Worm (Caenorhabditis elegans) whole organism, L2 larva: ENCODE results near the gene lgc-1.

Source experiments
- C34F6.9 ChIP-seq: fragments of 150-350 bp; optimal IDR thresholded peaks from 2 replicates; lab custom pipeline; 2014; ENCODE audit warnings: missing biosample characterization, missing genetic modification characterization
- F13H6.1 ChIP-seq: sonication (generic microtip); optimal IDR thresholded peaks from 2 replicates; lab custom pipeline; 2016; ENCODE audit warnings: missing genetic modification characterization, missing compliant biosample characterization
- Y55F3AM.14 ChIP-seq: fragments of 200-800 bp; sonication (Bioruptor generic); optimal IDR thresholded peaks from 2 replicates; lab custom pipeline; 2018; ENCODE audit warnings: mild to moderate bottlenecking, missing genetic modification characterization, missing compliant biosample characterization
- ZK546.5 ChIP-seq: sonication (generic microtip); optimal IDR thresholded peaks from 2 replicates; lab custom pipeline; 2017; ENCODE audit warnings: missing biosample characterization, missing genetic modification characterization
- aly-2 ChIP-seq: fragments of 150-350 bp; optimal IDR thresholded peaks from 2 replicates; lab custom pipeline; 2014; ENCODE audit warnings: missing biosample characterization, missing genetic modification characterization
- ama-1 ChIP-seq: fragments of 150-350 bp; optimal IDR thresholded peaks from 2 replicates; lab custom pipeline; 2018; ENCODE audit warnings: inconsistent platforms
- blmp-1 ChIP-seq: sonication (generic microtip); optimal IDR thresholded peaks from 2 replicates; lab custom pipeline; 2017; ENCODE audit warnings: missing genetic modification characterization, mild to moderate bottlenecking, missing compliant biosample characterization, antibody characterized with exemption, moderate library complexity; ENCODE audit not compliant: insufficient read depth
- ceh-82 ChIP-seq: fragments of 150-350 bp; optimal IDR thresholded peaks from 2 replicates; lab custom pipeline; 2014; ENCODE audit warnings: missing biosample characterization, missing genetic modification characterization
- crh-2 ChIP-seq: sonication (generic microtip); optimal IDR thresholded peaks from 2 replicates; lab custom pipeline; 2017; ENCODE audit warnings: missing biosample characterization, missing genetic modification characterization
- dmd-4 ChIP-seq: sonication (generic microtip); optimal IDR thresholded peaks from 2 replicates; lab custom pipeline; 2017; ENCODE audit warnings: missing biosample characterization, missing genetic modification characterization
- egl-27 ChIP-seq: sonication (generic microtip); optimal IDR thresholded peaks from 3 replicates; lab custom pipeline; 2017; ENCODE audit warnings: missing biosample characterization, missing genetic modification reagents, missing genetic modification characterization
- elt-1 ChIP-seq: fragments of 150-350 bp; optimal IDR thresholded peaks from 2 replicates; lab custom pipeline; 2014; ENCODE audit warnings: missing biosample characterization, missing genetic modification characterization
- elt-3 ChIP-seq: sonication (generic microtip); optimal IDR thresholded peaks from 2 replicates; lab custom pipeline; 2017; ENCODE audit warnings: missing biosample characterization, missing genetic modification characterization
- fos-1 ChIP-seq: fragments of 150-350 bp; optimal IDR thresholded peaks from 2 replicates; lab custom pipeline; 2014; ENCODE audit warnings: missing biosample characterization, missing genetic modification characterization
- gmeb-1 ChIP-seq: fragments of 150-350 bp; optimal IDR thresholded peaks from 2 replicates; lab custom pipeline; 2014; ENCODE audit warnings: missing biosample characterization, missing genetic modification characterization
- lin-11 ChIP-seq: fragments of 150-350 bp; sonication (generic microtip); optimal IDR thresholded peaks from 2 replicates; lab custom pipeline; 2014; ENCODE audit warnings: missing biosample characterization, missing genetic modification characterization, inconsistent platforms, mixed read lengths
- lin-13 ChIP-seq: fragments of 150-350 bp; optimal IDR thresholded peaks from 2 replicates; lab custom pipeline; 2014; ENCODE audit warnings: missing biosample characterization, missing genetic modification reagents, missing genetic modification characterization
- mbf-1 ChIP-seq: sonication (generic microtip); optimal IDR thresholded peaks from 2 replicates; lab custom pipeline; 2017; ENCODE audit warnings: missing biosample characterization, missing genetic modification characterization
- nhr-11 ChIP-seq: fragments of 150-350 bp; optimal IDR thresholded peaks from 2 replicates; lab custom pipeline; 2014; ENCODE audit warnings: missing biosample characterization, missing genetic modification characterization
- nhr-12 ChIP-seq: fragments of 150-350 bp; optimal IDR thresholded peaks from 2 replicates; lab custom pipeline; 2014; ENCODE audit warnings: missing biosample characterization, missing genetic modification characterization
- nhr-21 ChIP-seq: fragments of 150-350 bp; optimal IDR thresholded peaks from 2 replicates; lab custom pipeline; 2014; ENCODE audit warnings: missing biosample characterization, missing genetic modification characterization
- nhr-23 ChIP-seq: fragments of 150-350 bp; optimal IDR thresholded peaks from 2 replicates; lab custom pipeline; 2014; ENCODE audit warnings: missing biosample characterization, missing genetic modification reagents, missing genetic modification characterization
- nhr-237 ChIP-seq: fragments of 150-350 bp; optimal IDR thresholded peaks from 2 replicates; lab custom pipeline; 2014; ENCODE audit warnings: missing biosample characterization, missing genetic modification characterization
- nhr-25 ChIP-seq: fragments of 150-350 bp; sonication (generic microtip); optimal IDR thresholded peaks from 3 replicates; lab custom pipeline; 2014; ENCODE audit warnings: missing biosample characterization, missing genetic modification characterization
- nhr-6 ChIP-seq: fragments of 150-350 bp; optimal IDR thresholded peaks from 2 replicates; lab custom pipeline; 2014; ENCODE audit warnings: missing biosample characterization, missing genetic modification characterization
- nhr-77 ChIP-seq: fragments of 150-350 bp; optimal IDR thresholded peaks from 2 replicates; lab custom pipeline; 2014; ENCODE audit warnings: missing biosample characterization, missing genetic modification characterization
- peb-1 ChIP-seq: fragments of 150-350 bp; optimal IDR thresholded peaks from 2 replicates; lab custom pipeline; 2014; ENCODE audit warnings: missing biosample characterization, missing genetic modification characterization
- sma-3 ChIP-seq: sonication (generic microtip); optimal IDR thresholded peaks from 2 replicates; lab custom pipeline; 2016; ENCODE audit warnings: missing genetic modification reagents, missing genetic modification characterization, missing compliant biosample characterization
- sma-9 ChIP-seq, 2 experiments: fragments of 150-350 bp in 1 of 2; sonication (generic microtip) in 1 of 2; optimal IDR thresholded peaks; 2 replicates each; lab custom pipeline; 2014 to 2016; ENCODE audit warnings: missing genetic modification characterization in 2 of 2, mild to moderate bottlenecking in 1 of 2, missing biosample characterization in 1 of 2, missing compliant biosample characterization in 1 of 2, missing genetic modification reagents in 1 of 2, moderate library complexity in 1 of 2
- snpc-4 ChIP-seq: fragments of 150-350 bp; optimal IDR thresholded peaks from 2 replicates; lab custom pipeline; 2014; ENCODE audit warnings: missing biosample characterization, missing genetic modification characterization
- unc-39 ChIP-seq: fragments of 150-350 bp; optimal IDR thresholded peaks from 2 replicates; lab custom pipeline; 2014; ENCODE audit warnings: missing biosample characterization, missing genetic modification characterization
- unc-62 ChIP-seq: fragments of 150-350 bp; optimal IDR thresholded peaks from 2 replicates; lab custom pipeline; 2014; ENCODE audit warnings: missing biosample characterization, missing genetic modification reagents, missing genetic modification characterization
- zag-1 ChIP-seq: fragments of 150-350 bp; optimal IDR thresholded peaks from 2 replicates; lab custom pipeline; 2014; ENCODE audit warnings: missing biosample characterization, missing genetic modification characterization
- ztf-1 ChIP-seq: fragments of 200-800 bp; sonication (Bioruptor generic); conservative IDR thresholded peaks from 2 replicates; pipeline ENCODE4 v1.3.6; 2022; ENCODE audit warnings: missing genetic modification characterization, missing compliant biosample characterization
- ztf-11 ChIP-seq: sonication (generic microtip); optimal IDR thresholded peaks from 2 replicates; lab custom pipeline; 2017; ENCODE audit warnings: missing biosample characterization, missing genetic modification characterization
- ztf-4 ChIP-seq: fragments of 150-350 bp; optimal IDR thresholded peaks from 2 replicates; lab custom pipeline; 2014; ENCODE audit warnings: missing biosample characterization, missing genetic modification characterization

The lgc-1 gene

ce11 chrV:4181272-4181671, 46.4 kb downstream of the lgc-1 start:
- TF ChIP-seq ztf-1 (GFP tag; lab: Robert Waterston, UW) = no peak
- TF ChIP-seq nhr-21 (tag; lab: Kevin White, UChicago) = no peak
- TF ChIP-seq elt-1 (tag; lab: Kevin White, UChicago) = no peak
- no peak for TF ChIP-seq fos-1 (tag; lab: Kevin White, UChicago)
- TF ChIP-seq peb-1 (tag; lab: Kevin White, UChicago) = no peak
- TF ChIP-seq dmd-4 (tag; lab: Kevin White, UChicago) = no peak
- TF ChIP-seq egl-27 (tag; lab: Kevin White, UChicago) = no peak
- TF ChIP-seq ceh-82 (tag; lab: Kevin White, UChicago) = no peak
- no peak for TF ChIP-seq nhr-23 (tag; lab: Kevin White, UChicago)
- no peak for TF ChIP-seq nhr-11 (tag; lab: Kevin White, UChicago)
- no peak for TF ChIP-seq nhr-77
- TF ChIP-seq mbf-1 (tag; lab: Kevin White, UChicago) = no peak

ce11 chrV:4181727-4182126, 46.9 kb downstream of the lgc-1 start:
- TF ChIP-seq blmp-1 (tag; lab: Kevin White, UChicago) (no peak), zag-1 (no peak), ztf-11 (tag; lab: Kevin White, UChicago) (no peak), gmeb-1 (tag; lab: Kevin White, UChicago) (no peak), nhr-12 (tag; lab: Kevin White, UChicago) (no peak), peb-1 (tag; lab: Kevin White, UChicago) (no peak), C34F6.9 (tag; lab: Kevin White, UChicago) (no peak), fos-1 (tag; lab: Kevin White, UChicago) (no peak), ztf-4 (tag; lab: Kevin White, UChicago) (no peak), nhr-25 (tag; lab: Kevin White, UChicago) (no peak), lin-13 (no peak), mbf-1 (tag; lab: Kevin White, UChicago) (no peak), unc-62 (no peak)

ce11 chrV:4182546-4182945, 47.7 kb downstream of the lgc-1 start:
- no peak for TF ChIP-seq ztf-4 (tag; lab: Kevin White, UChicago)
- no peak for TF ChIP-seq ceh-82 (tag; lab: Kevin White, UChicago)
- no peak for TF ChIP-seq egl-27 (tag; lab: Kevin White, UChicago)
- TF ChIP-seq lin-13 = no peak
- no peak for TF ChIP-seq dmd-4 (tag; lab: Kevin White, UChicago)
- no peak for TF ChIP-seq crh-2 (tag; lab: Kevin White, UChicago)
- TF ChIP-seq snpc-4 (tag; lab: Kevin White, UChicago) = no peak
- TF ChIP-seq elt-1 (tag; lab: Kevin White, UChicago) = no peak

- no peak for TF ChIP-seq F13H6.1 (tag; lab: Kevin White, UChicago)
- no peak for TF ChIP-seq Y55F3AM.14
- TF ChIP-seq fos-1 (tag; lab: Kevin White, UChicago) = peak; percentile 5
- TF ChIP-seq egl-27 (tag; lab: Kevin White, UChicago) = no peak
Measured at ce11 chrV:4185885-4186284, 51.1 kb downstream of the lgc-1 start.

DNA sequence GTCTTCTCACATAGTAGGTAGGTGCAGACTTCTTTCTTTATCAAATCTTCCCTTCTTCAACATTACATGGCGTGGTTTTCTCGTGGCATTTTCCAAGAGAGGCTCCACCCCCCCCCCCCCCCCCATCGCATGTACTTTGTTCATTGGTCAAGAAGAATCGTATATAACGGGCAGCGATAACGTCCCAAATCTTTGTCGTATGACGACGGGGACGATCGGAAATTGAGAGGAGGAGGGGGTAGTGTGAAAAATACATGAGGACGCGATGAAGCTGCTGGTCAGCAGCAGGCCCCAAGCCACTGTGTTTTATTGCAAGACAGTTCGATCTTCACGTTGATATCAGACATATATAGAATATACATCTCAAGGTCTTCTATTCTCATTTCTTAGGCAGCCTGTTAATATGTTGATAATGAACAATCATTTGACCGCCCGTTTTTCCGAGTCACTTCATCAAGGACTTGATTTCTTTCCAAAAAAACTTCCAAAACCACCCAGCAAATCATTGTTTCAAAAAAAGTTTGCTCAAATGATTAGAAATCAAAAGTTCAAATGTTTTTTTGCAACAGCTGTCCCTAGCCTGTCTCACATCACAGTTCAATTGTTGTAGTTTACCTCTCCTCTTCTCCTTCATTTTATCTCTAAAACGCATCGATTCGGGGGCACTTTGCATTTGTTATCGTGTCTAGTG, 51.8 kb downstream of the lgc-1 start:
- TF ChIP-seq ZK546.5 (tag; lab: Kevin White, UChicago) (no peak), sma-9 (GFP tag; optimal IDR thresholded peaks at IDR 0.05; lab: Kevin White, UChicago) (peak; percentile 21), sma-9 (tag; optimal IDR thresholded peaks at IDR 0.05; lab: Kevin White, UChicago) (no peak), unc-39 (tag; lab: Kevin White, UChicago) (no peak), nhr-237 (tag; lab: Kevin White, UChicago) (no peak), elt-3 (tag; lab: Kevin White, UChicago) (no peak), ztf-11 (tag; lab: Kevin White, UChicago) (no peak), snpc-4 (tag; lab: Kevin White, UChicago) (no peak), crh-2 (tag; lab: Kevin White, UChicago) (no peak), unc-62 (no peak), blmp-1 (tag; lab: Kevin White, UChicago) (peak; percentile 44), C34F6.9 (tag; lab: Kevin White, UChicago) (no peak), ztf-4 (tag; lab: Kevin White, UChicago) (no peak), nhr-6 (tag; lab: Kevin White, UChicago) (no peak), nhr-25 (tag; lab: Kevin White, UChicago) (peak; percentile 37), aly-2 (tag; lab: Kevin White, UChicago) (no peak), dmd-4 (tag; lab: Kevin White, UChicago) (no peak), lin-11 (no peak), zag-1 (no peak), Y55F3AM.14 (no peak), ama-1 (lab: Kevin White, UChicago) (no peak), nhr-77 (no peak), sma-3 (GFP tag; lab: Kevin White, UChicago) (peak; percentile 22), nhr-21 (tag; lab: Kevin White, UChicago) (peak; percentile 68)
- TF ChIP-seq, all 48 proteins: peak for 5
